Worm (Caenorhabditis elegans) whole organism, dauer: ENCODE data around the gene F13C5.1.

Experiments used
- unc-62 ChIP-seq: sonication (generic microtip); optimal IDR thresholded peaks from 2 replicates; lab custom pipeline; 2017; ENCODE audit warnings: missing biosample characterization, missing genetic modification reagents, missing genetic modification characterization

Gene F13C5.1

ce11 chrX:601860-602259 is at the start of gene F13C5.1:
TSS of gene F13C5.1 (plus strand) at chrX:602160.
- TF ChIP-seq unc-62 (GFP tag; lab: Kevin White, UChicago), result no peak

ce11 chrX:553420-553819 is 48.5 kb upstream of the F13C5.1 start:
- TF ChIP-seq unc-62 (GFP tag; lab: Kevin White, UChicago), result no peak

ce11 chrX:553875-554274 is 48.1 kb upstream of the F13C5.1 start, which contains the start of gene F57C12.6:
TSS of gene F57C12.6 (minus strand) at chrX:553975.
- TF ChIP-seq unc-62 (GFP tag; lab: Kevin White, UChicago), result no peak

- TF ChIP-seq unc-62 (GFP tag; lab: Kevin White, UChicago), result no peak
Measured at ce11 chrX:555043-555791, 46.7 kb upstream of the F13C5.1 start.

ce11 chrX:557195-557594 is 44.8 kb upstream of the F13C5.1 start, which contains the start of gene hlh-19:
TSS of gene hlh-19 (minus strand) at chrX:557295.
- TF ChIP-seq unc-62 (GFP tag; lab: Kevin White, UChicago), result no peak

- TF ChIP-seq unc-62 (GFP tag; lab: Kevin White, UChicago), result no peak
Measured at ce11 chrX:557857-558256, 44.1 kb upstream of the F13C5.1 start, which contains the start of gene nas-38. TSS of gene nas-38 (plus strand) at chrX:558157.

- no peak for TF ChIP-seq unc-62 (GFP tag; lab: Kevin White, UChicago)
Measured at ce11 chrX:571367-571766, 30.6 kb upstream of the F13C5.1 start.

- TF ChIP-seq unc-62 (GFP tag; lab: Kevin White, UChicago), result no peak
Measured at ce11 chrX:572601-573000, 29.4 kb upstream of the F13C5.1 start, which contains the start of gene mrp-2. TSS of gene mrp-2 (minus strand) at chrX:572701.

ce11 chrX:573270-573669 is 28.7 kb upstream of the F13C5.1 start:
- TF ChIP-seq unc-62 (GFP tag; lab: Kevin White, UChicago), result no peak

ce11 chrX:575084-575483 is 26.9 kb upstream of the F13C5.1 start:
- TF ChIP-seq unc-62 (GFP tag; lab: Kevin White, UChicago), result no peak

ce11 chrX:581754-582153 is 20.2 kb upstream of the F13C5.1 start:
- TF ChIP-seq unc-62 (GFP tag; lab: Kevin White, UChicago), result no peak

- TF ChIP-seq unc-62 (GFP tag; lab: Kevin White, UChicago), result no peak
Measured at ce11 chrX:585598-586217, 16.3 kb upstream of the F13C5.1 start.

- no peak for TF ChIP-seq unc-62 (GFP tag; lab: Kevin White, UChicago)
Measured at ce11 chrX:587798-588197, 14.2 kb upstream of the F13C5.1 start, which contains the start of gene mrp-1. TSS of gene mrp-1 (minus strand) at chrX:587898.

ce11 chrX:591056-591455 is 10.9 kb upstream of the F13C5.1 start:
- no peak for TF ChIP-seq unc-62 (GFP tag; lab: Kevin White, UChicago)

- TF ChIP-seq unc-62 (GFP tag; lab: Kevin White, UChicago), result no peak
Measured at ce11 chrX:593245-593733, 8.7 kb upstream of the F13C5.1 start.

- TF ChIP-seq unc-62 (GFP tag; lab: Kevin White, UChicago), result no peak
Measured at ce11 chrX:593910-594447, 8.0 kb upstream of the F13C5.1 start, which contains the start of gene F13C5.2. TSS of gene F13C5.2 (plus strand) at chrX:593960.
